Worm (Caenorhabditis elegans) whole organism, young adult: Measurements from ENCODE around the gene cyp-33C7.

Source experiments
- F22D6.2 ChIP-seq: sonication (generic microtip); optimal IDR thresholded peaks from 2 replicates; lab custom pipeline; 2016; ENCODE audit warnings: mild to moderate bottlenecking, missing genetic modification characterization, missing compliant biosample characterization
- F39B2.1 ChIP-seq: fragments of 200-800 bp; sonication (Bioruptor generic); IDR thresholded peaks from 2 replicates; pipeline ENCODE4 v1.3.6; 2022; ENCODE audit warnings: missing genetic modification reagents, missing genetic modification characterization, missing compliant biosample characterization
- F55B11.4 ChIP-seq: sonication (generic microtip); optimal IDR thresholded peaks from 2 replicates; lab custom pipeline; 2016; ENCODE audit warnings: missing compliant biosample characterization, missing genetic modification characterization, borderline replicate concordance; ENCODE audit not compliant: insufficient read depth
- F57C9.4 ChIP-seq: sonication (generic microtip); optimal IDR thresholded peaks from 2 replicates; lab custom pipeline; 2017; ENCODE audit warnings: mild to moderate bottlenecking, missing genetic modification characterization, missing compliant biosample characterization
- T26A5.8 ChIP-seq: sonication (generic microtip); optimal IDR thresholded peaks from 2 replicates; lab custom pipeline; 2016; ENCODE audit warnings: missing genetic modification characterization, missing compliant biosample characterization
- ZK185.1 ChIP-seq: sonication (generic microtip); optimal IDR thresholded peaks from 2 replicates; lab custom pipeline; 2016; ENCODE audit warnings: mild to moderate bottlenecking, missing genetic modification characterization, missing compliant biosample characterization; ENCODE audit not compliant: poor library complexity, severe bottlenecking
- attf-3 ChIP-seq: fragments of 200-800 bp; sonication (Bioruptor generic); conservative IDR thresholded peaks from 2 replicates; pipeline ENCODE4 v1.3.6; 2022; ENCODE audit warnings: missing genetic modification reagents, missing genetic modification characterization, missing compliant biosample characterization
- attf-5 ChIP-seq: fragments of 200-800 bp; sonication (Bioruptor generic); optimal IDR thresholded peaks from 2 replicates; lab custom pipeline; 2018; ENCODE audit warnings: mild to moderate bottlenecking, missing genetic modification characterization, missing compliant biosample characterization
- attf-6 ChIP-seq: fragments of 200-800 bp; sonication (Bioruptor generic); IDR thresholded peaks from 2 replicates; pipeline ENCODE4 v1.3.6; 2022; ENCODE audit warnings: missing genetic modification reagents, missing genetic modification characterization, missing compliant biosample characterization
- cebp-1 ChIP-seq, 2 experiments: fragments of 200-800 bp in 1 of 2; sonication (Bioruptor generic) in 1 of 2; sonication (generic microtip) in 1 of 2; IDR thresholded peaks in 1 of 2; optimal IDR thresholded peaks in 1 of 2; 2 replicates each; pipeline versions ENCODE4 v1.3.6 to Lab custom; 2017 to 2022; ENCODE audit warnings: missing compliant biosample characterization in 2 of 2, missing genetic modification characterization in 2 of 2, mild to moderate bottlenecking in 1 of 2, missing genetic modification reagents in 1 of 2, moderate library complexity in 1 of 2
- ceh-58 ChIP-seq: fragments of 200-800 bp; sonication (Bioruptor generic); IDR thresholded peaks from 2 replicates; pipeline ENCODE4 v1.3.6; 2022; ENCODE audit warnings: missing genetic modification characterization, missing compliant biosample characterization
- ceh-79 ChIP-seq: sonication (generic microtip); optimal IDR thresholded peaks from 2 replicates; lab custom pipeline; 2017; ENCODE audit warnings: mild to moderate bottlenecking, missing genetic modification characterization, missing compliant biosample characterization
- ceh-91 ChIP-seq: fragments of 200-800 bp; sonication (Bioruptor generic); IDR thresholded peaks from 2 replicates; pipeline ENCODE4 v1.3.6; 2022; ENCODE audit warnings: missing genetic modification reagents, missing genetic modification characterization, missing compliant biosample characterization
- chd-7 ChIP-seq: sonication (generic microtip); optimal IDR thresholded peaks from 2 replicates; lab custom pipeline; 2016; ENCODE audit warnings: mild to moderate bottlenecking, missing genetic modification characterization, moderate library complexity, missing compliant biosample characterization
- die-1 ChIP-seq: sonication (generic microtip); optimal IDR thresholded peaks from 2 replicates; lab custom pipeline; 2016; ENCODE audit warnings: missing genotype, mild to moderate bottlenecking, missing genetic modification characterization, missing compliant biosample characterization
- dpff-1 ChIP-seq: sonication (generic microtip); optimal IDR thresholded peaks from 2 replicates; lab custom pipeline; 2017; ENCODE audit warnings: mild to moderate bottlenecking, missing genetic modification characterization, missing compliant biosample characterization
- dpl-1 ChIP-seq: fragments of 150-350 bp; optimal IDR thresholded peaks from 2 replicates; lab custom pipeline; 2014; ENCODE audit warnings: missing biosample characterization, missing genetic modification reagents, missing genetic modification characterization
- ekl-4 ChIP-seq: fragments of 200-800 bp; sonication (Bioruptor generic); IDR thresholded peaks from 2 replicates; pipeline ENCODE4 v1.3.6; 2022; ENCODE audit warnings: missing genetic modification reagents, missing genetic modification characterization, missing compliant biosample characterization
- gei-17 ChIP-seq: fragments of 200-800 bp; sonication (Bioruptor generic); optimal IDR thresholded peaks from 2 replicates; lab custom pipeline; 2018; ENCODE audit warnings: mild to moderate bottlenecking, missing genetic modification characterization, missing compliant biosample characterization
- him-1 ChIP-seq: sonication (generic microtip); optimal IDR thresholded peaks from 2 replicates; lab custom pipeline; 2016; ENCODE audit warnings: missing genotype, missing genetic modification reagents, missing genetic modification characterization, missing compliant biosample characterization
- hlh-26 ChIP-seq: fragments of 200-800 bp; sonication (Bioruptor generic); conservative IDR thresholded peaks from 2 replicates; pipeline ENCODE4 v1.3.6; 2022; ENCODE audit warnings: missing genetic modification reagents, missing genetic modification characterization, missing compliant biosample characterization
- hmg-1.2 ChIP-seq: fragments of 200-800 bp; sonication (Bioruptor generic); IDR thresholded peaks from 2 replicates; pipeline ENCODE4 v1.3.6; 2022; ENCODE audit warnings: missing genetic modification reagents, missing genetic modification characterization, missing compliant biosample characterization
- hmg-20 ChIP-seq: fragments of 200-800 bp; sonication (Bioruptor generic); IDR thresholded peaks from 2 replicates; pipeline ENCODE4 v1.3.6; 2022; ENCODE audit warnings: missing genetic modification reagents, missing genetic modification characterization, missing compliant biosample characterization
- lir-1 ChIP-seq: fragments of 200-800 bp; sonication (Bioruptor generic); conservative IDR thresholded peaks from 2 replicates; pipeline ENCODE4 v1.3.6; 2022; ENCODE audit warnings: missing genetic modification reagents, missing genetic modification characterization, missing compliant biosample characterization
- madf-8 ChIP-seq: fragments of 200-800 bp; sonication (Bioruptor generic); conservative IDR thresholded peaks from 2 replicates; pipeline ENCODE4 v1.3.6; 2022; ENCODE audit warnings: missing genetic modification reagents, missing genetic modification characterization, missing compliant biosample characterization
- mcd-1 ChIP-seq: fragments of 200-800 bp; sonication (Bioruptor generic); IDR thresholded peaks from 2 replicates; pipeline ENCODE4 v1.3.6; 2022; ENCODE audit warnings: missing genetic modification reagents, missing genetic modification characterization, missing compliant biosample characterization
- nfya-2 ChIP-seq: fragments of 200-800 bp; sonication (Bioruptor generic); IDR thresholded peaks from 2 replicates; pipeline ENCODE4 v1.3.6; 2022; ENCODE audit warnings: missing genetic modification reagents, missing genetic modification characterization, missing compliant biosample characterization
- nfyb-1 ChIP-seq: fragments of 200-800 bp; sonication (Bioruptor generic); IDR thresholded peaks from 2 replicates; pipeline ENCODE4 v1.3.6; 2022; ENCODE audit warnings: missing genetic modification reagents, missing genetic modification characterization, missing compliant biosample characterization
- nhr-80 ChIP-seq: sonication (generic microtip); optimal IDR thresholded peaks from 2 replicates; lab custom pipeline; 2016; ENCODE audit warnings: missing genetic modification characterization, missing compliant biosample characterization
- pha-4 ChIP-seq: fragments of 150-350 bp; sonication (generic microtip); optimal IDR thresholded peaks from 2 replicates; lab custom pipeline; 2014; ENCODE audit warnings: missing biosample characterization, missing genetic modification reagents, missing genetic modification characterization
- rec-8 ChIP-seq, 2 experiments: sonication (generic microtip); optimal IDR thresholded peaks; 2 replicates each; lab custom pipeline; 2016; ENCODE audit warnings: mild to moderate bottlenecking in 2 of 2, missing genetic modification characterization in 2 of 2, missing genetic modification reagents in 2 of 2, missing genotype in 2 of 2, missing biosample characterization in 1 of 2, missing compliant biosample characterization in 1 of 2, moderate library complexity in 1 of 2
- snpc-1.1 ChIP-seq: sonication (generic microtip); optimal IDR thresholded peaks from 2 replicates; lab custom pipeline; 2017; ENCODE audit warnings: missing genetic modification characterization, mild to moderate bottlenecking, missing compliant biosample characterization, antibody characterized with exemption, moderate library complexity, missing genotype, missing genetic modification reagents; ENCODE audit not compliant: insufficient read depth
- snpc-1.3 ChIP-seq: sonication (generic microtip); optimal IDR thresholded peaks from 2 replicates; lab custom pipeline; 2017; ENCODE audit warnings: missing genetic modification characterization, mild to moderate bottlenecking, missing compliant biosample characterization, antibody characterized with exemption, moderate library complexity, missing genotype, missing genetic modification reagents; ENCODE audit not compliant: insufficient read depth
- snpc-3.4 ChIP-seq: sonication (generic microtip); optimal IDR thresholded peaks from 2 replicates; lab custom pipeline; 2017; ENCODE audit warnings: missing genetic modification characterization, mild to moderate bottlenecking, missing compliant biosample characterization, antibody characterized with exemption, moderate library complexity, missing genotype, missing genetic modification reagents
- snpc-4 ChIP-seq, 5 experiments: fragments of 150-350 bp in 1 of 5; sonication (generic microtip) in 4 of 5; optimal IDR thresholded peaks; 2 replicates each; lab custom pipeline; 2014 to 2018; ENCODE audit warnings: missing genetic modification characterization in 5 of 5, missing biosample characterization in 3 of 5, antibody characterized with exemption in 2 of 5, mild to moderate bottlenecking in 2 of 5, missing compliant biosample characterization in 2 of 5, missing genotype in 2 of 5, moderate library complexity in 2 of 5, missing genetic modification reagents in 1 of 5
- tbx-9 ChIP-seq: sonication (generic microtip); optimal IDR thresholded peaks from 2 replicates; lab custom pipeline; 2016; ENCODE audit warnings: borderline replicate concordance, missing genetic modification characterization, inconsistent platforms, missing compliant biosample characterization
- tlf-1 ChIP-seq: fragments of 200-800 bp; sonication (Bioruptor generic); optimal IDR thresholded peaks from 2 replicates; lab custom pipeline; 2018; ENCODE audit warnings: mild to moderate bottlenecking, missing genetic modification characterization, missing compliant biosample characterization
- xnd-1 ChIP-seq: sonication (generic microtip); optimal IDR thresholded peaks from 2 replicates; lab custom pipeline; 2016; ENCODE audit warnings: missing genotype, missing genetic modification reagents, missing genetic modification characterization, missing compliant biosample characterization
- ztf-25 ChIP-seq: fragments of 200-800 bp; sonication (Bioruptor generic); IDR thresholded peaks from 2 replicates; pipeline ENCODE4 v1.3.6; 2022; ENCODE audit warnings: missing genetic modification reagents, missing genetic modification characterization, missing compliant biosample characterization
- ztf-28 ChIP-seq: fragments of 200-800 bp; sonication (Bioruptor generic); IDR thresholded peaks from 2 replicates; pipeline ENCODE4 v1.3.6; 2022; ENCODE audit warnings: missing genetic modification reagents, missing genetic modification characterization, missing compliant biosample characterization

Gene cyp-33C7

ce11 chrV:2225130-2225529, 25.2 kb upstream of the cyp-33C7 start, which contains the start of gene nhr-103:
Gene nhr-103 (plus strand): TSS chrV:2225430.
- no peak for TF ChIP-seq ztf-28 (GFP tag; lab: Robert Waterston, UW)
- no peak for TF ChIP-seq dpl-1 (GFP tag; lab: Kevin White, UChicago)
- no peak for TF ChIP-seq ekl-4 (GFP tag; lab: Robert Waterston, UW)
- no peak for TF ChIP-seq rec-8 (tag; optimal IDR thresholded peaks at IDR 0.05; lab: Kevin White, UChicago)
- no peak for TF ChIP-seq die-1 (tag; lab: Kevin White, UChicago)
- no peak for TF ChIP-seq F57C9.4 (tag; lab: Kevin White, UChicago)
- no peak for TF ChIP-seq snpc-1.3
- TF ChIP-seq nfya-2 (GFP tag; lab: Robert Waterston, UW), result no peak
- no peak for TF ChIP-seq lir-1 (GFP tag; lab: Robert Waterston, UW)
- TF ChIP-seq ceh-91 (GFP tag; lab: Robert Waterston, UW), result no peak
- TF ChIP-seq attf-6, result no peak
- TF ChIP-seq dpff-1 (tag; lab: Kevin White, UChicago), result no peak
- no peak for TF ChIP-seq snpc-4 (GFP tag; optimal IDR thresholded peaks at IDR 0.05; lab: Kevin White, UChicago)
- no peak for TF ChIP-seq snpc-4 (tag; optimal IDR thresholded peaks at IDR 0.05; lab: Kevin White, UChicago)
- no peak for TF ChIP-seq gei-17
- TF ChIP-seq F55B11.4 (tag; lab: Kevin White, UChicago), result no peak
- no peak for TF ChIP-seq attf-5
- TF ChIP-seq snpc-1.1 (tag; lab: Kevin White, UChicago), result no peak
- TF ChIP-seq ztf-25 (GFP tag; lab: Robert Waterston, UW), result no peak

DNA sequence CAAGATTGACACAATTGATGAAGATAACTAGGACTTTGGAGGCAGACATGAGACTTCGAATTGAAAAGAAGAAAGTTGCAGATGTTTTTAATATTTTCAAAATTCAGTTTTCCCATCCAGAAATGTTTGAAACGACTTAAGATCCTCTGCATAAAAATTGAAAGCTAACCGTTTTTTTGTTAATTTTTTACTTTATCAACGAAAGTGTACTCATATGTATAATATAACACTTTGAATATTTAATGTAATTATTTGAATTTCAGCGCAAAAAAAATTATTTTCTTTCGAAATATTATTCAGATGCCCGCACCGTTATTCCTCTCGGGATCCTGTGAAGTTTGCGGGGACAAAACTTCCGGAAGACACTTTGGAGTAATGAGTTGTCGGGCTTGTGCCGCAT, 23.4 kb upstream of the cyp-33C7 start, which contains the start of gene nhr-18:
nhr-18 (plus strand) TSS at position 301 of the 400 bp plus-strand sequence.
- TF ChIP-seq snpc-1.3 (no peak), nfyb-1 (no peak), him-1 (tag; lab: Kevin White, UChicago) (no peak), tlf-1 (GFP tag; lab: Kevin White, UChicago) (no peak)

- TF ChIP-seq nfyb-1, result no peak
- TF ChIP-seq T26A5.8 (tag; lab: Kevin White, UChicago), result no peak
- TF ChIP-seq chd-7, result no peak
- TF ChIP-seq, all 124 proteins: peak for 0
Observed at ce11 chrV:2228781-2229180, 21.6 kb upstream of the cyp-33C7 start, which contains the start of gene nhr-126. Gene nhr-126 (plus strand): TSS chrV:2229081.

DNA sequence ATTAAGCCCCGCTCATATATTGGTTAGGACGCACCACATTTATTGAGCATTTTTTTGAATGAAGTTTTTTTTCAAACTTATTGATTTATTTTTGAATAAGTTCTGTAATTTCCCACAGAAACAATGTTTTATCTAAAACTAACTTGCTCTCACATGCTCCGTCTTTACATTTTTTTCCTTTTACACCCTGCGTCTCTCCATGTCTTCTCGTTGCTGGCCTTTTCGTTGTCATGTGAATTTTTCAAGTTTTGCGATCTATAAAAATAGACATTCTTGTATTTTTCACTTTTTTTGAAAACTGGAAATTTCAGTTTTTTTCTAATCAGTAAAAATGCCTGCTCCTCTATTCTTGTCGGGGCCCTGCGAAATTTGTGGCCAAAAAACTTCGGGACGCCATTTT, 19.4 kb upstream of the cyp-33C7 start, which contains the start of gene nhr-134:
nhr-134 (plus strand) TSS at position 312 of the 400 bp plus-strand sequence.
- TF ChIP-seq nhr-80 (peak; percentile 4), hmg-1.2 (GFP tag; lab: Robert Waterston, UW) (peak; percentile 52; the same call in 1 of the 2 replicates), cebp-1 (GFP tag; IDR thresholded peaks at IDR 0.05; lab: Robert Waterston, UW) (no peak), cebp-1 (tag; optimal IDR thresholded peaks at IDR 0.05; lab: Kevin White, UChicago) (peak; percentile 25), F22D6.2 (tag; lab: Kevin White, UChicago) (no peak), attf-5 (peak; percentile 34)

DNA sequence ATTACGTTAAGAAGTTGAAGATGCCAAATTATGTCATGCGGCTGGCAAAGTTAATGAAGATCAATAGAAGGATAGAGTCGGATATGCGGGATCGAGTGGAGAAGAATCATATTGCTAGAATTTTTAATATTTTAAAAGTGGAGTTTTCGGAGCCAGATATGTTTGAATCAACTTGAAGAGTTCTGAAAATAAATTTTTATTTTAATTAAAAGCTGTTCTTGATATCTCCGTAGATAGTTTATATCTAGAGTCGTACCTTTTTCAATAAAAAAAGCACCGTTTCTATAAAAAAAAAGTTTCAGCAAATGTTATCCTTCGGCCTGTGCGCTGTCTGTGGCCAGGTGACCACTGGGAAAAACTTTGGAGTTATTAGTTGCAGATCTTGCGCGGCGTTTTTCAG, 17.2 kb upstream of the cyp-33C7 start, which contains the start of gene nhr-96:
nhr-96 (plus strand) TSS at position 301 of the 400 bp plus-strand sequence.
- no peak for TF ChIP-seq ceh-79
- TF ChIP-seq snpc-3.4 (tag; lab: Kevin White, UChicago), result no peak
- TF ChIP-seq lir-1 (GFP tag; lab: Robert Waterston, UW), result no peak
- TF ChIP-seq pha-4, result no peak
- no peak for TF ChIP-seq xnd-1 (tag; lab: Kevin White, UChicago)
- TF ChIP-seq ceh-58 (GFP tag; lab: Robert Waterston, UW), result no peak
- TF ChIP-seq ZK185.1 (tag; lab: Kevin White, UChicago), result no peak
- TF ChIP-seq tbx-9 (tag; lab: Kevin White, UChicago), result no peak
- TF ChIP-seq dpff-1 (tag; lab: Kevin White, UChicago), result no peak
- no peak for TF ChIP-seq attf-3 (GFP tag; lab: Robert Waterston, UW)
- TF ChIP-seq F39B2.1, result no peak
- TF ChIP-seq mcd-1 (GFP tag; lab: Robert Waterston, UW), result no peak
- no peak for TF ChIP-seq cebp-1 (GFP tag; IDR thresholded peaks at IDR 0.05; lab: Robert Waterston, UW)
- no peak for TF ChIP-seq cebp-1 (tag; optimal IDR thresholded peaks at IDR 0.05; lab: Kevin White, UChicago)
- no peak for TF ChIP-seq madf-8 (GFP tag; lab: Robert Waterston, UW)
- no peak for TF ChIP-seq hlh-26 (GFP tag; lab: Robert Waterston, UW)
- no peak for TF ChIP-seq hmg-20 (GFP tag; lab: Robert Waterston, UW)
- no peak for TF ChIP-seq hmg-1.2 (GFP tag; lab: Robert Waterston, UW)
